Fruit fly (Drosophila melanogaster) whole organism, adult: Measurements from ENCODE around the gene Usp1.

ENCODE experiments used
- CG11617 ChIP-seq: fragments of 200-800 bp; sonication (Bioruptor generic); optimal IDR thresholded peaks from 2 replicates; lab custom pipeline; 2017; ENCODE audit warnings: mild to moderate bottlenecking, missing biosample characterization, missing genetic modification reagents, missing genetic modification characterization
- CG12768 ChIP-seq: fragments of 200-800 bp; sonication (Bioruptor generic); optimal IDR thresholded peaks from 2 replicates; lab custom pipeline; 2017; ENCODE audit warnings: missing biosample characterization, missing genetic modification characterization, mild to moderate bottlenecking, moderate library complexity, missing genetic modification reagents
- CG14711 ChIP-seq: fragments of 200-800 bp; sonication (Bioruptor generic); optimal IDR thresholded peaks from 2 replicates; lab custom pipeline; 2018; ENCODE audit warnings: missing biosample characterization, mild to moderate bottlenecking, missing genetic modification characterization, moderate library complexity
- CG1620 ChIP-seq: fragments of 200-800 bp; sonication (Bioruptor generic); optimal IDR thresholded peaks from 2 replicates; lab custom pipeline; 2016; ENCODE audit warnings: missing biosample characterization, missing genetic modification characterization
- CG33017 ChIP-seq: fragments of 200-800 bp; sonication (Bioruptor generic); optimal IDR thresholded peaks from 2 replicates; lab custom pipeline; 2018; ENCODE audit warnings: missing biosample characterization, mild to moderate bottlenecking, missing genetic modification characterization, moderate library complexity
- CG5204 ChIP-seq: fragments of 200-800 bp; sonication (Bioruptor generic); optimal IDR thresholded peaks from 2 replicates; lab custom pipeline; 2016; ENCODE audit warnings: missing biosample characterization, missing genetic modification characterization
- CG7045 ChIP-seq: fragments of 200-800 bp; sonication (Bioruptor generic); optimal IDR thresholded peaks from 2 replicates; lab custom pipeline; 2017; ENCODE audit warnings: missing biosample characterization, mild to moderate bottlenecking, missing genetic modification characterization
- CG7101 ChIP-seq: fragments of 200-800 bp; sonication (Bioruptor generic); optimal IDR thresholded peaks from 2 replicates; lab custom pipeline; 2018; ENCODE audit warnings: missing biosample characterization, mild to moderate bottlenecking, missing genetic modification characterization, moderate library complexity
- Clk ChIP-seq: fragments of 200-800 bp; sonication (Bioruptor generic); optimal IDR thresholded peaks from 2 replicates; lab custom pipeline; 2017; ENCODE audit warnings: missing biosample characterization, missing genetic modification characterization
- Crg-1 ChIP-seq: fragments of 200-800 bp; sonication (Bioruptor generic); optimal IDR thresholded peaks from 2 replicates; lab custom pipeline; 2016; ENCODE audit warnings: missing biosample characterization, missing genetic modification characterization
- Hr96 ChIP-seq: fragments of 200-800 bp; sonication (Bioruptor generic); optimal IDR thresholded peaks from 2 replicates; lab custom pipeline; 2016; ENCODE audit warnings: missing biosample characterization, missing genetic modification characterization
- Mnt ChIP-seq: fragments of 200-800 bp; sonication (Bioruptor generic); optimal IDR thresholded peaks from 2 replicates; lab custom pipeline; 2016; ENCODE audit warnings: missing biosample characterization, mild to moderate bottlenecking, missing genetic modification characterization
- bab1 ChIP-seq: fragments of 200-800 bp; sonication (Bioruptor generic); optimal IDR thresholded peaks from 3 replicates; lab custom pipeline; 2019; ENCODE audit warnings: missing biosample characterization, mild to moderate bottlenecking, missing genetic modification characterization, moderate library complexity
- cic ChIP-seq: fragments of 200-800 bp; sonication (Bioruptor generic); optimal IDR thresholded peaks from 2 replicates; lab custom pipeline; 2017; ENCODE audit warnings: missing biosample characterization, mild to moderate bottlenecking, missing genetic modification characterization, moderate library complexity
- cnc ChIP-seq, 2 experiments: fragments of >200 bp; optimal IDR thresholded peaks; 2 replicates each; lab custom pipeline; 2017
- kay ChIP-seq: fragments of 200-800 bp; sonication (Bioruptor generic); peaks from one replicate; lab custom pipeline; 2016; ENCODE audit warnings: missing biosample characterization, missing genetic modification characterization, borderline replicate concordance
- ovo ChIP-seq: fragments of 200-800 bp; sonication (Bioruptor generic); optimal IDR thresholded peaks from 2 replicates; lab custom pipeline; 2016; ENCODE audit warnings: missing biosample characterization, missing genetic modification characterization
- pad ChIP-seq: fragments of 200-800 bp; sonication (Bioruptor generic); optimal IDR thresholded peaks from 3 replicates; lab custom pipeline; 2017; ENCODE audit warnings: missing biosample characterization, missing genetic modification characterization, mild to moderate bottlenecking, moderate library complexity, missing genetic modification reagents
- tj ChIP-seq: fragments of 200-800 bp; sonication (Bioruptor generic); optimal IDR thresholded peaks from 3 replicates; lab custom pipeline; 2017; ENCODE audit warnings: missing biosample characterization, mild to moderate bottlenecking, missing genetic modification characterization, moderate library complexity
- toe ChIP-seq: fragments of 200-800 bp; sonication (Bioruptor generic); optimal IDR thresholded peaks from 2 replicates; lab custom pipeline; 2016; ENCODE audit warnings: missing biosample characterization, missing genetic modification characterization

The Usp1 gene

DNA sequence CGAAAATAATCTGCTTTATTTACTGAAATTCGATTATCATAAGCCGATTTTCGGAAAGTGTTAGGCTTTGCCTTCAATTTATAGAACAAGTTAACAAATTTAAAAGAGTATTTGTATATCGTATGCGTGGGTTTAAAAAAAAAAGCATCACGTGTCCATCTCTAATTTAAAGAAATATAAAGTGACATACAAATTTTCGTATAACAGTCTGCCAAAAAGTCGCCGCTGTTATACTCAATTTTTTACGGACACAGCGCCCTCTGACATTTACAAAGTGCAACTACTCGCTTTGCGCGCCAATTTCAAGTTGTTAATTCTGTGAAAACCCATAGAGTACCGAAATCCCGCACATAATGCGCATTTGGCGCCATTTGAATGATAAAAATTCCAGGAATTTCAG is 22.5 kb downstream of the Usp1 start:
- TF ChIP-seq CG7101 (tag; lab: Kevin White, UChicago): no peak
- TF ChIP-seq CG1620 (GFP tag; lab: Kevin White, UChicago): no peak
- no peak for TF ChIP-seq ovo (GFP tag; lab: Kevin White, UChicago)
- no peak for TF ChIP-seq CG33017 (tag; lab: Kevin White, UChicago)
- TF ChIP-seq CG5204 (GFP tag; lab: Kevin White, UChicago): no peak
- TF ChIP-seq bab1 (GFP tag; lab: Kevin White, UChicago): peak; percentile 53
- no peak for TF ChIP-seq Mnt (GFP tag; lab: Kevin White, UChicago)
- TF ChIP-seq cnc (optimal IDR thresholded peaks at IDR 0.05; lab: Kevin White, UChicago): no peak
- TF ChIP-seq kay (GFP tag; lab: Kevin White, UChicago): no peak

DNA sequence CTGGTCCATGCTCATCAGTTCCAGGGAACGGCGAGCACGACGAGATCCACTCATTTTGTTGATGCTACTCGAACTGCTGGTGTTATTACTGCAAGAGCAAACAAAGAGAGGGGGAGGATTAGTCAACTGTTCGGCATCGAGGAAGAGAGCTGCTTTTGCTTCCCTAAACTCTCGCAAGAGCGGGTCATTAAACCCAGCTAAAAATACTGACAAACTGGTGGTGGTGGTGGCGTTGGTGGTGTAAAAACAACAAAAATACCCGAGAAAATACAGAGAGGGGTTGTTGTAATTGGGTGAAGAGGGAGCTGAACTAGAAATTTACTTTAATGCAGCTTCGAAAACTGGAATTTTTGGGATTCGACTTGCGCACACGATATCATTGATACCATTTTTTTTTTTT is 24.9 kb downstream of the Usp1 start:
- TF ChIP-seq pad (GFP tag; lab: Kevin White, UChicago): no peak
- no peak for TF ChIP-seq toe
- no peak for TF ChIP-seq Mnt (GFP tag; lab: Kevin White, UChicago)
- TF ChIP-seq Hr96 (GFP tag; lab: Kevin White, UChicago): no peak
- no peak for TF ChIP-seq Crg-1
- no peak for TF ChIP-seq cic (GFP tag; lab: Kevin White, UChicago)

DNA sequence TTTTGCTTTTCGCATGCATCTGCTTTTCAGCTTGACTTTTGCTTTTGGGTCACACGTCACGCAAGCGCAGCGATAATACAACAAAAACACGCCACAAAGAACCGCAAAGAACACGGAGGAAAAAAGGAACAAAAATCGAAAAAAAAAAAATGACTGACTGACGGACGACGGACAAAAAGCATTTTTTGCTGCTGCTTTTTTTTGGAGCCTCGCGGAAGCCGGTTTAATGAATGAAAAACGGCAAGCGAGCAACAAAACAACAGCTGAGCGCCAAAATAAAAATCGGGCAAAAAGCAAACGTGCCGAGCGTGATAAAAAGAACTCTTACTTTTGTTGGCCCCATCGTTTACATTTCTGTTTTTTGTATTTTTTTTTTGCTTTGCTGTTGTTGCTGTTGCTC is 25.4 kb downstream of the Usp1 start:
- TF ChIP-seq tj (GFP tag; lab: Kevin White, UChicago) (peak; percentile 29), kay (GFP tag; lab: Kevin White, UChicago) (no peak)

DNA sequence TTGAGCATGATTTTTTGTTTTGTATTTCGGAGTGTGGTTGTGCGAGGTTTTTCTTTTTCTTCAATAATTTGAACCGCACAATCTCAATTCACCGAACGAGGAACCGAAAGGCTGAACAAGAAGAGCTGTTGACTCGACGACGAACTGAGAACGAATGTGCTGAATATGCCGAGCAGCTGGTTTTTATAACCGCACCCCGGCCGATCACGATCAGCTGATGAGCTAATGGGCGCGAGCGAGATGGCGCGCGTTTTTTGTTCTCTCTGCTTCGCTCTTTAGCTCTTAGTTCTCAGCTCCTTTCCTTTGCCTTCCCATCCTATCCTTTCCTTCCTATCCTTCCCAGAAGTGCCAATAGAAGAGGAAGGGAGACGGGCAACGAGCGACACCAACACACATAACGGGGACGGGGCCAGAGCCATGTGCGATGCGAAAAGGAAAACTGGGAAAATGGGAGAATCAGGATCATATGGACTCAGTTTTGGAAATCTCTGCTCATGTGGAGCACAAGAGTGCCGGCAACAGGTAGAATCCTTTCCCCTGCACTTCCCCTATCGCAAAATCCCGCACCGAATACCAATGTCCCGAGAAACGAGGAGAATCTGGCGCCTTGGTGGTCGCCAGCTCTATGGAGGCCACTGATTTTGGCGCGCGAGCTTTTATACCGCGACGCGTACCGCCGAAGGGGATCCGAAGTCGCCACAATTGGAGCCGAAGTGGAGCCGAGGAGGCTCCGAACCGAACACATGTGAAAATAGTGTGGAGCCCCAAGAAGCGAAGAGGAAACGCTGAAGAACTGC is 26.4 kb downstream of the Usp1 start, which contains the start of gene stg:
Gene stg (minus strand): TSS at position 635 of the 797 bp plus-strand sequence.
- TF ChIP-seq CG14711 (tag; lab: Kevin White, UChicago) (no peak), CG11617 (GFP tag; lab: Kevin White, UChicago) (no peak), Hr96 (GFP tag; lab: Kevin White, UChicago) (no peak), cnc (optimal IDR thresholded peaks at IDR 0.05; lab: Kevin White, UChicago) (no peak), ovo (GFP tag; lab: Kevin White, UChicago) (peak; percentile 37), CG7101 (tag; lab: Kevin White, UChicago) (no peak), pad (GFP tag; lab: Kevin White, UChicago) (peak; percentile 69), CG33017 (tag; lab: Kevin White, UChicago) (no peak)

DNA sequence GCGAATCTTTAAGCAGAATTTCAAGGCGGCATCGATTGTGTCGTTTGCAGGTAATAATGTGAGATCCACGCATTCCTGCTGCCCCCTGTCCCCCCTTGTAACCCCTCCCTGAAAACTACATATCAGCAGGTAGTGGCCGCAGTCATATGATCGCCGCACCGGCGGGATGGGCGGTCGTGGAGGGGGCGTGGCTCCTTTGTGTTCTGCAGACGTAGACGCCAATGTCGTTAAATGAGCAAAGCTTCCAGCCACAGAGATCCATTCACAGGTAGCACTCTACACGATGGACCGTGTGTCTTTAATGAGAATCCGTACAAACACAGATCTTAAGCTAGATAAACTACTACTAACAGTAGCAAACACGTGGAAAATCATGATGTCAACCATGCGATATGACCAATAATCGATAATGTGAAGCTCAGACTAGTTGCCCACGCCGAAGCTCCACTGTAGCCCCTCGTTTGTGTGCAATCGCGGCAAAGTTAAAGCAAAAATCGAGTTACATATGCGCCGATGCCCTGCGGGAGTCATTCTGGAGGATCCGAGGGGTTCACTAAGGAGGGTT is 27.1 kb downstream of the Usp1 start, which contains the start of gene CG45544:
Gene CG45544 (plus strand): TSS at position 523 of the 565 bp plus-strand sequence.
- no peak for TF ChIP-seq Clk (GFP tag; lab: Kevin White, UChicago)
- TF ChIP-seq CG11617 (GFP tag; lab: Kevin White, UChicago): no peak
- TF ChIP-seq bab1 (GFP tag; lab: Kevin White, UChicago): peak; percentile 77
- TF ChIP-seq Crg-1: no peak
- no peak for TF ChIP-seq cnc (optimal IDR thresholded peaks at IDR 0.05; lab: Kevin White, UChicago)
- TF ChIP-seq toe: no peak
- peak; percentile 90 for TF ChIP-seq tj (GFP tag; lab: Kevin White, UChicago)
- peak; percentile 33 for TF ChIP-seq CG7101 (tag; lab: Kevin White, UChicago)
- no peak for TF ChIP-seq CG12768 (GFP tag; lab: Kevin White, UChicago)
- no peak for TF ChIP-seq Mnt (GFP tag; lab: Kevin White, UChicago)
- no peak for TF ChIP-seq CG7045 (GFP tag; lab: Kevin White, UChicago)
- no peak for TF ChIP-seq pad (GFP tag; lab: Kevin White, UChicago)
- TF ChIP-seq kay (GFP tag; lab: Kevin White, UChicago): no peak
- no peak for TF ChIP-seq CG5204 (GFP tag; lab: Kevin White, UChicago)
- peak; percentile 2 for TF ChIP-seq CG14711 (tag; lab: Kevin White, UChicago)
- no peak for TF ChIP-seq ovo (GFP tag; lab: Kevin White, UChicago)
- no peak for TF ChIP-seq cic (GFP tag; lab: Kevin White, UChicago)
- no peak for TF ChIP-seq CG33017 (tag; lab: Kevin White, UChicago)
- TF ChIP-seq CG1620 (GFP tag; lab: Kevin White, UChicago): no peak
- peak; percentile 6 for TF ChIP-seq Hr96 (GFP tag; lab: Kevin White, UChicago)

DNA sequence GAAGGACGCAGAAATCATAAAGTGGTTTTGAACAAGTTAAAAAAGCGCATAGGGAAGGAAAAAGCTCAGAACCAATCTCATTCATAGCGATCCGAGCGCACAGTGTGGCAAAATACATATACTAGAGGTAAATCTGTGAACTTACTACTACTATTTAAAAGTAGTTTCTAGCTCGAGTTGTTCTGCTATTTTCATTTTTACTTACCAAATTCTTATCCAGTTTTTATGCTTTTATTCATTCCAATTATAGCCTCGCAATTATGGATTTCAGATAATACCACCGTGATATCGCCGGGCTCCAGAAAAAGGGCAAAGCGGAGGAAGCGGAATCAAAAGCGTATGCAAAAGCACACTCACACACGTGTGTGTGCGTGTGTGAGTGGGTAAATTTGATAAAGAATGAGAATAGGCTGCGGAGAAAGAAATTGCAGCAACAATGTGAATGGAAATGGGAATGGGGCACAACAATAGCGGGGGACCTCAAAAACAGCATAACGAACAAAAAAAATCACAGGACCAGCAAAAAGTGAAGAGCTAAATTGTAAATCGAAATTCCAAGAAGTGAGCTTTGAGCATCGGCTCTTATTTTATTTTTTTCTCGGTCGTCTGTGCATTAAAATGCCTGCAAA is 28.0 kb downstream of the Usp1 start:
- TF ChIP-seq bab1 (GFP tag; lab: Kevin White, UChicago): no peak
- peak; percentile 44 for TF ChIP-seq tj (GFP tag; lab: Kevin White, UChicago)
